Fruit fly (Drosophila melanogaster) whole organism, embryonic: Measurements from ENCODE around the gene Muc30E.

Experiments
- Ada2b ChIP-seq: fragments of 200-800 bp; sonication (Bioruptor generic); IDR thresholded peaks from 2 replicates; pipeline ENCODE4 v1.3.6; 2022; ENCODE audit warnings: missing biosample characterization, missing genetic modification characterization
- Blimp-1 ChIP-seq: fragments of 200-800 bp; sonication (Bioruptor generic); optimal IDR thresholded peaks from 3 replicates; lab custom pipeline; 2018; ENCODE audit warnings: missing biosample characterization, missing genetic modification characterization, mild to moderate bottlenecking, moderate library complexity, missing genetic modification reagents
- CG10267 ChIP-seq: fragments of 200-800 bp; sonication (Bioruptor generic); optimal IDR thresholded peaks from 2 replicates; lab custom pipeline; 2018; ENCODE audit warnings: missing biosample characterization, mild to moderate bottlenecking, missing genetic modification characterization, moderate library complexity
- CG10979 ChIP-seq: fragments of 200-800 bp; sonication (Bioruptor generic); optimal IDR thresholded peaks from 2 replicates; lab custom pipeline; 2018; ENCODE audit warnings: missing biosample characterization, mild to moderate bottlenecking, missing genetic modification characterization, moderate library complexity
- CG12299 ChIP-seq: fragments of 200-800 bp; sonication (Bioruptor generic); optimal IDR thresholded peaks from 2 replicates; lab custom pipeline; 2018; ENCODE audit warnings: missing biosample characterization, mild to moderate bottlenecking, missing genetic modification characterization
- CG12659 ChIP-seq: fragments of 200-800 bp; sonication (Bioruptor generic); optimal IDR thresholded peaks from 3 replicates; lab custom pipeline; 2017; ENCODE audit warnings: mild to moderate bottlenecking, missing biosample characterization, missing genetic modification reagents, missing genetic modification characterization
- CG13424 ChIP-seq: fragments of 200-800 bp; sonication (Bioruptor generic); optimal IDR thresholded peaks from 2 replicates; lab custom pipeline; 2019; ENCODE audit warnings: missing biosample characterization, mild to moderate bottlenecking, missing genetic modification characterization, moderate library complexity
- CG14050 ChIP-seq: fragments of 200-800 bp; sonication (Bioruptor generic); IDR thresholded peaks from 3 replicates; pipeline ENCODE4 v1.3.6; 2022; ENCODE audit warnings: missing biosample characterization, missing genetic modification characterization
- CG14710 ChIP-seq: fragments of 200-800 bp; sonication (Bioruptor generic); optimal IDR thresholded peaks from 3 replicates; lab custom pipeline; 2019; ENCODE audit warnings: missing biosample characterization, mild to moderate bottlenecking, missing genetic modification characterization, moderate library complexity
- CG15601 ChIP-seq: fragments of 200-800 bp; sonication (Bioruptor generic); optimal IDR thresholded peaks from 3 replicates; lab custom pipeline; 2019; ENCODE audit warnings: missing biosample characterization, mild to moderate bottlenecking, missing genetic modification characterization, moderate library complexity
- CG1603 ChIP-seq: fragments of 200-800 bp; sonication (Bioruptor generic); optimal IDR thresholded peaks from 2 replicates; lab custom pipeline; 2019; ENCODE audit warnings: missing biosample characterization, mild to moderate bottlenecking, missing genetic modification characterization, moderate library complexity
- CG16813 ChIP-seq: fragments of 200-800 bp; sonication (Bioruptor generic); IDR thresholded peaks from 3 replicates; pipeline ENCODE4 v1.3.6; 2022; ENCODE audit warnings: missing biosample characterization, missing genetic modification characterization; ENCODE audit not compliant: partially characterized antibody
- CG30020 ChIP-seq: fragments of 200-800 bp; optimal IDR thresholded peaks from 2 replicates; lab custom pipeline; 2019; ENCODE audit warnings: missing biosample characterization, mild to moderate bottlenecking, missing genetic modification characterization, moderate library complexity
- CG31441 ChIP-seq: fragments of 200-800 bp; sonication (Bioruptor generic); IDR thresholded peaks from 2 replicates; pipeline ENCODE4 v1.3.6; 2022; ENCODE audit warnings: missing biosample characterization, missing genetic modification characterization
- CG3847 ChIP-seq: fragments of 200-800 bp; sonication (Bioruptor generic); IDR thresholded peaks from 2 replicates; pipeline ENCODE4 v1.3.6; 2022; ENCODE audit warnings: missing biosample characterization, missing genetic modification characterization
- CG4617 ChIP-seq: fragments of 200-800 bp; sonication (Bioruptor generic); optimal IDR thresholded peaks from 3 replicates; lab custom pipeline; 2016; ENCODE audit warnings: missing biosample characterization, missing genetic modification characterization, borderline replicate concordance
- CG8281 ChIP-seq: fragments of 200-800 bp; sonication (Bioruptor generic); optimal IDR thresholded peaks from 2 replicates; lab custom pipeline; 2018; ENCODE audit warnings: missing biosample characterization, mild to moderate bottlenecking, missing genetic modification characterization, moderate library complexity
- CG8924 ChIP-seq: fragments of 200-800 bp; optimal IDR thresholded peaks from 3 replicates; lab custom pipeline; 2019; ENCODE audit warnings: missing biosample characterization, mild to moderate bottlenecking, missing genetic modification characterization, moderate library complexity
- CG9797 ChIP-seq: fragments of 200-800 bp; sonication (Bioruptor generic); optimal IDR thresholded peaks from 3 replicates; lab custom pipeline; 2018; ENCODE audit warnings: missing biosample characterization, mild to moderate bottlenecking, missing genetic modification characterization
- CTCF ChIP-seq: fragments of 200-800 bp; sonication (Bioruptor generic); optimal IDR thresholded peaks from 2 replicates; lab custom pipeline; 2017; ENCODE audit warnings: missing biosample characterization, mild to moderate bottlenecking, missing genetic modification characterization, moderate library complexity
- CoRest ChIP-seq: fragments of 200-800 bp; sonication (Bioruptor generic); optimal IDR thresholded peaks from 3 replicates; lab custom pipeline; 2018; ENCODE audit warnings: missing biosample characterization, mild to moderate bottlenecking, missing genetic modification characterization, moderate library complexity
- Dp ChIP-seq: fragments of 200-800 bp; sonication (Bioruptor generic); optimal IDR thresholded peaks from 2 replicates; lab custom pipeline; 2018; ENCODE audit warnings: missing biosample characterization, mild to moderate bottlenecking, missing genetic modification characterization, moderate library complexity
- Dref ChIP-seq: fragments of 200-800 bp; sonication (Bioruptor generic); IDR thresholded peaks from 2 replicates; pipeline ENCODE4 v1.3.6; 2022; ENCODE audit warnings: missing biosample characterization, missing genetic modification characterization
- Gug ChIP-seq: fragments of 200-800 bp; sonication (Bioruptor generic); IDR thresholded peaks from 4 replicates; pipeline ENCODE4 v1.3.6; 2022; ENCODE audit warnings: missing biosample characterization, missing genetic modification characterization
- HLHmδ ChIP-seq: fragments of 200-800 bp; sonication (Bioruptor generic); optimal IDR thresholded peaks from 2 replicates; lab custom pipeline; 2018; ENCODE audit warnings: missing biosample characterization, mild to moderate bottlenecking, missing genetic modification characterization, moderate library complexity
- MESR4 ChIP-seq: fragments of 200-800 bp; sonication (Bioruptor generic); optimal IDR thresholded peaks from 2 replicates; lab custom pipeline; 2018; ENCODE audit warnings: missing biosample characterization, mild to moderate bottlenecking, missing genetic modification characterization, moderate library complexity
- Max ChIP-seq: fragments of 200-800 bp; sonication (Bioruptor generic); optimal IDR thresholded peaks from 2 replicates; lab custom pipeline; 2016; ENCODE audit warnings: missing biosample characterization, mild to moderate bottlenecking, missing genetic modification characterization
- Myb ChIP-seq: fragments of 200-800 bp; sonication (Bioruptor generic); optimal IDR thresholded peaks from 2 replicates; lab custom pipeline; 2016; ENCODE audit warnings: missing biosample characterization, missing genetic modification characterization
- Rx ChIP-seq: fragments of 200-800 bp; sonication (Bioruptor generic); IDR thresholded peaks from 2 replicates; pipeline ENCODE4 v1.3.6; 2022; ENCODE audit warnings: missing biosample characterization, missing genetic modification characterization
- Side ChIP-seq: fragments of 200-800 bp; sonication (Bioruptor generic); optimal IDR thresholded peaks from 2 replicates; lab custom pipeline; 2016; ENCODE audit warnings: missing biosample characterization, missing genetic modification characterization
- Sry-δ ChIP-seq: fragments of 200-800 bp; sonication (Bioruptor generic); optimal IDR thresholded peaks from 2 replicates; lab custom pipeline; 2016; ENCODE audit warnings: missing biosample characterization, missing genetic modification characterization
- ac ChIP-seq: fragments of 200-800 bp; sonication (Bioruptor generic); optimal IDR thresholded peaks from 3 replicates; lab custom pipeline; 2017; ENCODE audit warnings: missing biosample characterization, mild to moderate bottlenecking, missing genetic modification characterization
- ato ChIP-seq: fragments of 200-800 bp; sonication (Bioruptor generic); IDR thresholded peaks from 2 replicates; pipeline ENCODE4 v1.3.6; 2022; ENCODE audit warnings: missing biosample characterization, missing genetic modification characterization; ENCODE audit not compliant: partially characterized antibody
- bigmax ChIP-seq: fragments of 200-800 bp; sonication (Bioruptor generic); optimal IDR thresholded peaks from 2 replicates; lab custom pipeline; 2018; ENCODE audit warnings: missing biosample characterization, mild to moderate bottlenecking, missing genetic modification characterization
- cg ChIP-seq: fragments of 200-800 bp; sonication (Bioruptor generic); optimal IDR thresholded peaks from 3 replicates; lab custom pipeline; 2019; ENCODE audit warnings: missing biosample characterization, mild to moderate bottlenecking, missing genetic modification characterization, moderate library complexity
- danr ChIP-seq: fragments of 200-800 bp; sonication (Bioruptor generic); IDR thresholded peaks from 2 replicates; pipeline ENCODE4 v1.3.6; 2022; ENCODE audit warnings: missing biosample characterization, missing genetic modification characterization
- gcm ChIP-seq: fragments of 200-800 bp; sonication (Bioruptor generic); optimal IDR thresholded peaks from 2 replicates; lab custom pipeline; 2019; ENCODE audit warnings: missing biosample characterization, mild to moderate bottlenecking, missing genetic modification characterization, moderate library complexity
- gfzf ChIP-seq: fragments of 200-800 bp; sonication (Bioruptor generic); optimal IDR thresholded peaks from 2 replicates; lab custom pipeline; 2016; ENCODE audit warnings: missing biosample characterization, mild to moderate bottlenecking, missing genetic modification characterization, moderate library complexity
- hkb ChIP-seq, 2 experiments: fragments of 200-800 bp in 1 of 2; fragments of >200 bp in 1 of 2; sonication (Bioruptor generic) in 1 of 2; IDR thresholded peaks in 1 of 2; optimal IDR thresholded peaks in 1 of 2; 2 replicates each; pipeline versions ENCODE4 v1.3.6 to Lab custom; 2017 to 2022; ENCODE audit warnings: missing biosample characterization in 1 of 2, missing genetic modification characterization in 1 of 2
- inv ChIP-seq: fragments of 200-800 bp; sonication (Bioruptor generic); IDR thresholded peaks from 2 replicates; pipeline ENCODE4 v1.3.6; 2022; ENCODE audit warnings: missing biosample characterization, missing genetic modification characterization; ENCODE audit not compliant: partially characterized antibody
- kah ChIP-seq: fragments of 200-800 bp; sonication (Bioruptor generic); optimal IDR thresholded peaks from 2 replicates; lab custom pipeline; 2018; ENCODE audit warnings: missing biosample characterization, mild to moderate bottlenecking, missing genetic modification characterization
- otp ChIP-seq: fragments of 200-800 bp; sonication (Bioruptor generic); IDR thresholded peaks from 3 replicates; pipeline ENCODE4, ENCODE4 v1.3.6; 2022; ENCODE audit warnings: missing biosample characterization, missing genetic modification characterization
- phol ChIP-seq: fragments of 200-800 bp; sonication (Bioruptor generic); optimal IDR thresholded peaks from 3 replicates; lab custom pipeline; 2018; ENCODE audit warnings: missing biosample characterization, mild to moderate bottlenecking, missing genetic modification characterization, moderate library complexity
- row ChIP-seq: fragments of 200-800 bp; sonication (Bioruptor generic); IDR thresholded peaks from 3 replicates; pipeline ENCODE4 v1.3.6; 2022; ENCODE audit warnings: missing biosample characterization, missing genetic modification characterization
- sens ChIP-seq: fragments of 200-800 bp; sonication (Bioruptor generic); peaks from one replicate; lab custom pipeline; 2016; ENCODE audit warnings: missing biosample characterization, missing genetic modification characterization
- shn ChIP-seq: fragments of 200-800 bp; sonication (Bioruptor generic); optimal IDR thresholded peaks from 3 replicates; lab custom pipeline; 2016; ENCODE audit warnings: missing biosample characterization, missing genetic modification characterization
- stwl ChIP-seq: fragments of 200-800 bp; sonication (Bioruptor generic); optimal IDR thresholded peaks from 3 replicates; lab custom pipeline; 2018; ENCODE audit warnings: missing biosample characterization, mild to moderate bottlenecking, missing genetic modification characterization, moderate library complexity
- zen ChIP-seq: fragments of 200-800 bp; sonication (Bioruptor generic); optimal IDR thresholded peaks from 3 replicates; lab custom pipeline; 2018; ENCODE audit warnings: missing biosample characterization, mild to moderate bottlenecking, missing genetic modification characterization, moderate library complexity

The Muc30E gene

DNA sequence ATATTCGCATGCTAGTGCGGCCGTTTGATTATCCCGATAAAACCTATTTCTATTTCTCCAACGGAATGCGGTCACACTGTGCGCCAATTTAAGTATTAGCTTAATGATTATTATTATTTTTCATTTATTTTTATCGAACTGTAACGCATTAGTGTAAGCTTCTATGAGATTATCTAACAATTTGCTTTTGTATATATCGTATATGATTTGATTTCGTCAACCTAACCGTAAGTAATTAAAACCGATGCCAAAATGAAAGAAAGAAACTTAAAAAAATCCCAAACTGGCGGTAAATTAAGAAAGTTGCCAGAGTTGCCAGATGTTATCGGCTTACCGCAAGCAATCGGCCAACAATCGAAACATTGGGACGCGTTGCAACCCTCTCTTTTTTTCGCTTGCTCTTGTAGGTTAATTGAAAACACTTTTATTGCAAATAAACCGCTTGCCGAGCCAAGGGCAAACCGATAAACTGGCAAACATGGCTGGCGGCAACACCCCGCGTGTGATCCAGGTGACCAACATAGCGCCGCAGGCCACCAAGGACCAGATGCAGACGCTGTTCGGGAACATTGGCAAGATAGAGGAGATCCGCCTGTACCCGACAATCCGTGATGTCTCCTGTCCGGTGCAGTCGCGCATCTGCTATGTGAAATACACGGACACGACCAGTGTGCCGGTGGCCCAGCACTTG, 9.8 kb upstream of the Muc30E start, which contains the start of the genes Etl1 and Srp54 (continued):
- TF ChIP-seq CG3847 (GFP tag; lab: Robert Waterston, UW) (peak; percentile 39; the same call in 1 of the 2 replicates), CG8281 (tag; lab: Kevin White, UChicago) (no peak), CG12659 (GFP tag; lab: Kevin White, UChicago) (peak; percentile 60), CG13424 (tag; lab: Kevin White, UChicago) (no peak), CG8924 (tag; lab: Kevin White, UChicago) (peak; percentile 10), CTCF (GFP tag; lab: Kevin White, UChicago) (peak; percentile 3), MESR4 (GFP tag; lab: Kevin White, UChicago) (peak; percentile 88), hkb (optimal IDR thresholded peaks at IDR 0.05; lab: Kevin White, UChicago) (peak; percentile 84), hkb (GFP tag; IDR thresholded peaks at IDR 0.05; lab: Robert Waterston, UW) (no peak), Sry-δ (peak; percentile 28), CG15601 (tag; lab: Kevin White, UChicago) (no peak), CG30020 (tag; lab: Kevin White, UChicago) (peak; percentile 56), Rx (no peak), Max (GFP tag; lab: Kevin White, UChicago) (peak; percentile 5), stwl (tag; lab: Kevin White, UChicago) (peak; percentile 71), ato (GFP tag; lab: Robert Waterston, UW) (no peak), cg (GFP tag; lab: Kevin White, UChicago) (peak; percentile 9), ac (GFP tag; lab: Kevin White, UChicago) (no peak), CG9797 (peak; percentile 73), CG31441 (GFP tag; lab: Robert Waterston, UW) (0 out of 2 replicates have a peak, but pooled peaks have one; percentile 20), gcm (peak; percentile 13), Myb (GFP tag; lab: Kevin White, UChicago) (peak; percentile 6), CG1603 (tag; lab: Kevin White, UChicago) (peak; percentile 0), bigmax (GFP tag; lab: Kevin White, UChicago) (peak; percentile 75), shn (GFP tag; lab: Kevin White, UChicago) (no peak), HLHmδ (no peak), Dp (GFP tag; lab: Kevin White, UChicago) (peak; percentile 77), CG14050 (GFP tag; lab: Robert Waterston, UW) (no peak), kah (no peak), CoRest (tag; lab: Kevin White, UChicago) (peak; percentile 44), CG10267 (peak; percentile 63), Ada2b (GFP tag; lab: Robert Waterston, UW) (no peak), CG4617 (GFP tag; lab: Kevin White, UChicago) (peak; percentile 30), CG16813 (GFP tag; lab: Robert Waterston, UW) (0 out of 3 replicates have a peak, but pooled peaks have one; percentile 1), otp (GFP tag; lab: Robert Waterston, UW) (no peak), zen (tag; lab: Kevin White, UChicago) (peak; percentile 49), inv (no peak), Blimp-1 (GFP tag; lab: Kevin White, UChicago) (no peak), row (GFP tag; lab: Robert Waterston, UW) (0 out of 3 replicates have a peak, but pooled peaks have one; percentile 21), danr (GFP tag; lab: Robert Waterston, UW) (no peak), CG14710 (tag; lab: Kevin White, UChicago) (peak; percentile 72), sens (GFP tag; lab: Kevin White, UChicago) (peak; percentile 76), Dref (peak; percentile 56), CG10979 (tag; lab: Kevin White, UChicago) (no peak), phol (tag; lab: Kevin White, UChicago) (peak; percentile 42), Gug (peak; percentile 39; the same call in 2 of the 4 replicates), CG12299 (tag; lab: Kevin White, UChicago) (no peak), Side (GFP tag; lab: Kevin White, UChicago) (no peak), gfzf (GFP tag; lab: Kevin White, UChicago) (peak; percentile 67)
